Fruit fly (Drosophila melanogaster) whole organism, wandering third instar larva: ENCODE data around the gene Jhbp7.

Source experiments
- OdsH ChIP-seq: fragments of 200-800 bp; sonication (Bioruptor generic); optimal IDR thresholded peaks from 2 replicates; lab custom pipeline; 2016; ENCODE audit warnings: missing biosample characterization, mild to moderate bottlenecking, missing genetic modification characterization
- Sp1 ChIP-seq: fragments of 200-800 bp; sonication (Bioruptor generic); optimal IDR thresholded peaks from 3 replicates; lab custom pipeline; 2019; ENCODE audit warnings: missing biosample characterization, mild to moderate bottlenecking, missing genetic modification characterization, moderate library complexity
- Vsx2 ChIP-seq: fragments of 200-300, 225-300 bp; sonication (Bioruptor generic); optimal IDR thresholded peaks from 2 replicates; lab custom pipeline; 2018; ENCODE audit warnings: missing biosample characterization, missing genetic modification characterization; ENCODE audit not compliant: partially characterized antibody
- br ChIP-seq: fragments of 200-800 bp; sonication (Bioruptor generic); optimal IDR thresholded peaks from 2 replicates; lab custom pipeline; 2016; ENCODE audit warnings: missing biosample characterization, missing genetic modification characterization
- brk ChIP-seq: fragments of 200-800 bp; sonication (Bioruptor generic); optimal IDR thresholded peaks from 2 replicates; lab custom pipeline; 2016; ENCODE audit warnings: missing biosample characterization, mild to moderate bottlenecking, missing genetic modification characterization
- h ChIP-seq: fragments of 200-800 bp; sonication (Bioruptor generic); optimal IDR thresholded peaks from 3 replicates; lab custom pipeline; 2016; ENCODE audit warnings: missing biosample characterization, mild to moderate bottlenecking, missing genetic modification characterization
- pan ChIP-seq: fragments of >200 bp; optimal IDR thresholded peaks from 2 replicates; lab custom pipeline; 2017
- rgr ChIP-seq: fragments of 200-800 bp; sonication (Bioruptor generic); optimal IDR thresholded peaks from 3 replicates; lab custom pipeline; 2016; ENCODE audit warnings: missing biosample characterization, mild to moderate bottlenecking, missing genetic modification characterization
- sage ChIP-seq: fragments of 200-800 bp; sonication (Bioruptor generic); optimal IDR thresholded peaks from 2 replicates; lab custom pipeline; 2016; ENCODE audit warnings: missing biosample characterization, mild to moderate bottlenecking, missing genetic modification characterization
- usp ChIP-seq: fragments of >200 bp; optimal IDR thresholded peaks from 2 replicates; lab custom pipeline; 2017; ENCODE audit warnings: missing biosample characterization, missing genetic modification characterization

- TF ChIP-seq Sp1 (GFP tag; lab: Kevin White, UChicago) (no peak), Vsx2 (no peak), rgr (GFP tag; lab: Kevin White, UChicago) (no peak), h (GFP tag; lab: Kevin White, UChicago) (no peak), usp (GFP tag; lab: Kevin White, UChicago) (no peak), br (GFP tag; lab: Kevin White, UChicago) (no peak), brk (GFP tag; lab: Kevin White, UChicago) (no peak), OdsH (GFP tag; lab: Kevin White, UChicago) (no peak), sage (GFP tag; lab: Kevin White, UChicago) (no peak), pan (lab: Kevin White, UChicago) (no peak)
Measured at dm6 chr3R:25194723-25195577, 42.5 kb upstream of the Jhbp7 start, which contains the start of gene CG13653.
